Worm (Caenorhabditis elegans) whole organism, L1 larva: ENCODE results near the gene srx-8.

Experiments
- C04F5.9 ChIP-seq: sonication (generic microtip); optimal IDR thresholded peaks from 2 replicates; lab custom pipeline; 2016; ENCODE audit warnings: missing genetic modification characterization, missing compliant biosample characterization
- Y116A8C.19 ChIP-seq: sonication (generic microtip); optimal IDR thresholded peaks from 2 replicates; lab custom pipeline; 2016; ENCODE audit warnings: missing compliant biosample characterization, missing genetic modification characterization, borderline replicate concordance
- aha-1 ChIP-seq: fragments of 150-350 bp; optimal IDR thresholded peaks from 2 replicates; lab custom pipeline; 2014; ENCODE audit warnings: missing biosample characterization, missing genetic modification characterization
- aly-2 ChIP-seq: fragments of 150-350 bp; optimal IDR thresholded peaks from 2 replicates; lab custom pipeline; 2014; ENCODE audit warnings: missing biosample characterization, missing genetic modification characterization
- ceh-63 ChIP-seq: fragments of 200-800 bp; sonication (Bioruptor generic); optimal IDR thresholded peaks from 2 replicates; lab custom pipeline; 2018; ENCODE audit warnings: mild to moderate bottlenecking, missing genetic modification characterization, missing compliant biosample characterization
- ceh-88 ChIP-seq: fragments of 200-800 bp; sonication (Bioruptor generic); IDR thresholded peaks from 2 replicates; pipeline ENCODE4 v1.3.6; 2022; ENCODE audit warnings: missing genetic modification characterization, missing compliant biosample characterization
- ceh-90 ChIP-seq: sonication (generic microtip); optimal IDR thresholded peaks from 2 replicates; lab custom pipeline; 2016; ENCODE audit warnings: missing genetic modification characterization, missing compliant biosample characterization
- dpl-1 ChIP-seq, 3 experiments: fragments of 150-350 bp in 2 of 3; sonication (generic microtip) in 1 of 3; optimal IDR thresholded peaks; 2 replicates each; lab custom pipeline; 2014 to 2017; ENCODE audit warnings: missing biosample characterization in 3 of 3, missing genetic modification characterization in 3 of 3, missing genetic modification reagents in 3 of 3
- egl-13 ChIP-seq: sonication (generic microtip); optimal IDR thresholded peaks from 2 replicates; lab custom pipeline; 2016; ENCODE audit warnings: missing genotype, missing genetic modification reagents, missing genetic modification characterization, missing compliant biosample characterization
- elt-2 ChIP-seq: sonication (generic microtip); optimal IDR thresholded peaks from 2 replicates; lab custom pipeline; 2016; ENCODE audit warnings: missing genetic modification characterization, mild to moderate bottlenecking, inconsistent platforms, missing compliant biosample characterization, missing genetic modification reagents
- fkh-10 ChIP-seq: sonication (generic microtip); optimal IDR thresholded peaks from 2 replicates; lab custom pipeline; 2017; ENCODE audit warnings: missing biosample characterization, missing genetic modification reagents, missing genetic modification characterization
- fkh-4 ChIP-seq: sonication (generic microtip); optimal IDR thresholded peaks from 2 replicates; lab custom pipeline; 2016; ENCODE audit warnings: missing compliant biosample characterization, missing genetic modification characterization, borderline replicate concordance
- fkh-8 ChIP-seq: sonication (generic microtip); optimal IDR thresholded peaks from 2 replicates; lab custom pipeline; 2016; ENCODE audit warnings: mild to moderate bottlenecking, missing genetic modification characterization, missing compliant biosample characterization
- fos-1 ChIP-seq: fragments of 150-350 bp; optimal IDR thresholded peaks from 2 replicates; lab custom pipeline; 2014; ENCODE audit warnings: missing biosample characterization, missing genetic modification characterization
- hpl-2 ChIP-seq: fragments of 150-350 bp; optimal IDR thresholded peaks from 2 replicates; lab custom pipeline; 2014; ENCODE audit warnings: missing biosample characterization, missing genetic modification reagents, missing genetic modification characterization
- irx-1 ChIP-seq: sonication (generic microtip); optimal IDR thresholded peaks from 2 replicates; lab custom pipeline; 2016; ENCODE audit warnings: missing genetic modification characterization, missing compliant biosample characterization
- lin-13 ChIP-seq: fragments of 150-350 bp; optimal IDR thresholded peaks from 2 replicates; lab custom pipeline; 2014; ENCODE audit warnings: missing biosample characterization, missing genetic modification reagents, missing genetic modification characterization
- lin-35 ChIP-seq, 2 experiments: fragments of 150-350 bp; optimal IDR thresholded peaks; 2 replicates each; lab custom pipeline; 2014; ENCODE audit warnings: missing biosample characterization in 2 of 2, missing genetic modification characterization in 2 of 2, missing genetic modification reagents in 2 of 2
- lir-3 ChIP-seq: sonication (generic microtip); optimal IDR thresholded peaks from 2 replicates; lab custom pipeline; 2016; ENCODE audit warnings: mild to moderate bottlenecking, missing genetic modification characterization, moderate library complexity, missing compliant biosample characterization; ENCODE audit not compliant: poor library complexity
- lsy-2 ChIP-seq, 2 experiments: fragments of 150-350 bp; optimal IDR thresholded peaks; 2 replicates each; lab custom pipeline; 2014; ENCODE audit warnings: missing biosample characterization in 2 of 2, missing genetic modification characterization in 2 of 2
- mab-9 ChIP-seq: fragments of 200-800 bp; sonication (Bioruptor generic); IDR thresholded peaks from 2 replicates; pipeline ENCODE4 v1.3.6; 2022; ENCODE audit warnings: missing genetic modification reagents, missing genetic modification characterization, missing compliant biosample characterization
- mep-1 ChIP-seq: fragments of 150-350 bp; optimal IDR thresholded peaks from 2 replicates; lab custom pipeline; 2014; ENCODE audit warnings: missing biosample characterization, missing genetic modification characterization
- nhr-19 ChIP-seq: fragments of 200-800 bp; sonication (Bioruptor generic); conservative IDR thresholded peaks from 2 replicates; pipeline ENCODE4 v1.3.6; 2022; ENCODE audit warnings: missing genetic modification characterization, missing compliant biosample characterization
- nhr-20 ChIP-seq: sonication (generic microtip); optimal IDR thresholded peaks from 2 replicates; lab custom pipeline; 2016; ENCODE audit warnings: mild to moderate bottlenecking, missing genetic modification characterization, missing compliant biosample characterization
- nhr-237 ChIP-seq: fragments of 150-350 bp; optimal IDR thresholded peaks from 2 replicates; lab custom pipeline; 2014; ENCODE audit warnings: missing biosample characterization, missing genetic modification characterization
- nhr-84 ChIP-seq: sonication (generic microtip); optimal IDR thresholded peaks from 2 replicates; lab custom pipeline; 2017; ENCODE audit warnings: missing biosample characterization, missing genetic modification characterization
- nhr-85 ChIP-seq: sonication (generic microtip); peaks from one replicate; lab custom pipeline; 2016; ENCODE audit warnings: missing genetic modification characterization, inconsistent platforms, missing compliant biosample characterization
- pag-3 ChIP-seq: sonication (generic microtip); optimal IDR thresholded peaks from 2 replicates; lab custom pipeline; 2017; ENCODE audit warnings: missing genetic modification characterization, mild to moderate bottlenecking, missing compliant biosample characterization, antibody characterized with exemption, borderline replicate concordance; ENCODE audit not compliant: insufficient read depth
- pax-3 ChIP-seq: fragments of 200-800 bp; sonication (Bioruptor generic); optimal IDR thresholded peaks from 2 replicates; lab custom pipeline; 2018; ENCODE audit warnings: mild to moderate bottlenecking, missing genetic modification characterization, moderate library complexity, missing compliant biosample characterization
- skn-1 ChIP-seq: fragments of 150-350 bp; optimal IDR thresholded peaks from 2 replicates; lab custom pipeline; 2014; ENCODE audit warnings: missing biosample characterization, missing genetic modification characterization
- snu-23 ChIP-seq: sonication (generic microtip); optimal IDR thresholded peaks from 2 replicates; lab custom pipeline; 2016; ENCODE audit warnings: missing genetic modification characterization, missing compliant biosample characterization
- swsn-7 ChIP-seq: sonication (generic microtip); optimal IDR thresholded peaks from 2 replicates; lab custom pipeline; 2016; ENCODE audit warnings: missing genetic modification characterization, missing compliant biosample characterization
- unc-30 ChIP-seq: sonication (generic microtip); optimal IDR thresholded peaks from 2 replicates; lab custom pipeline; 2017; ENCODE audit warnings: missing biosample characterization, missing genetic modification characterization
- unc-86 ChIP-seq: sonication (generic microtip); optimal IDR thresholded peaks from 2 replicates; lab custom pipeline; 2016; ENCODE audit warnings: missing genetic modification characterization, missing compliant biosample characterization
- unc-98 ChIP-seq: fragments of 200-800 bp; sonication (Bioruptor generic); IDR thresholded peaks from 2 replicates; pipeline ENCODE4 v1.3.6; 2022; ENCODE audit warnings: missing genetic modification characterization, missing compliant biosample characterization
- xbp-1 ChIP-seq: sonication (generic microtip); optimal IDR thresholded peaks from 2 replicates; lab custom pipeline; 2016; ENCODE audit warnings: missing genetic modification characterization, missing compliant biosample characterization
- zag-1 ChIP-seq: fragments of 150-350 bp; optimal IDR thresholded peaks from 2 replicates; lab custom pipeline; 2014; ENCODE audit warnings: missing biosample characterization, missing genetic modification characterization

Gene srx-8

ce11 chrV:574639-575038 lies 18.7 kb upstream of the srx-8 start, which contains the start of gene C14C6.13:
TSS of gene C14C6.13 (minus strand) at chrV:574739.
- TF ChIP-seq nhr-85 (tag; lab: Kevin White, UChicago) (no peak), ceh-88 (GFP tag; lab: Robert Waterston, UW) (no peak), unc-98 (GFP tag; lab: Robert Waterston, UW) (no peak), swsn-7 (tag; lab: Kevin White, UChicago) (no peak)

- TF ChIP-seq fos-1 (tag; lab: Kevin White, UChicago) = no peak
- no peak for TF ChIP-seq egl-13
- TF ChIP-seq snu-23 (GFP tag; lab: Kevin White, UChicago) = no peak
- no peak for TF ChIP-seq Y116A8C.19
- TF ChIP-seq fkh-10 (GFP tag; lab: Kevin White, UChicago) = no peak
- TF ChIP-seq unc-86 (tag; lab: Kevin White, UChicago) = no peak
- TF ChIP-seq fkh-8 (tag; lab: Kevin White, UChicago) = no peak
- no peak for TF ChIP-seq aha-1 (tag; lab: Kevin White, UChicago)
- TF ChIP-seq unc-30 (tag; lab: Kevin White, UChicago) = no peak
- no peak for TF ChIP-seq lin-13
- no peak for TF ChIP-seq nhr-84 (tag; lab: Kevin White, UChicago)
- no peak for TF ChIP-seq irx-1
- TF ChIP-seq lsy-2 (tag; optimal IDR thresholded peaks at IDR 0.05; lab: Kevin White, UChicago) = no peak
- no peak for TF ChIP-seq nhr-19 (GFP tag; lab: Robert Waterston, UW)
- TF ChIP-seq lin-35 (GFP tag; optimal IDR thresholded peaks at IDR 0.05; lab: Kevin White, UChicago) = no peak
- no peak for TF ChIP-seq hpl-2 (GFP tag; lab: Kevin White, UChicago)
- TF ChIP-seq lir-3 (tag; lab: Kevin White, UChicago) = no peak
- TF ChIP-seq C04F5.9 (tag; lab: Kevin White, UChicago) = no peak
- no peak for TF ChIP-seq nhr-85 (tag; lab: Kevin White, UChicago)
- no peak for TF ChIP-seq nhr-20 (tag; lab: Kevin White, UChicago)
Observed at ce11 chrV:568105-568504, 12.2 kb upstream of the srx-8 start, which contains the start of gene sri-72. TSS of gene sri-72 (minus strand) at chrV:568205.

ce11 chrV:565984-566383 lies 10.0 kb upstream of the srx-8 start, which contains the start of gene sri-73:
TSS of gene sri-73 (minus strand) at chrV:566084.
- TF ChIP-seq pag-3 (tag; lab: Kevin White, UChicago) = no peak
- TF ChIP-seq skn-1 (tag; lab: Kevin White, UChicago) = no peak
- TF ChIP-seq, all 84 proteins: peak for 0

- TF ChIP-seq dpl-1 (GFP tag; optimal IDR thresholded peaks at IDR 0.05; lab: Kevin White, UChicago) (no peak), mep-1 (no peak), snu-23 (GFP tag; lab: Kevin White, UChicago) (no peak), xbp-1 (tag; lab: Kevin White, UChicago) (no peak), aly-2 (tag; lab: Kevin White, UChicago) (no peak), mab-9 (GFP tag; lab: Robert Waterston, UW) (no peak), swsn-7 (tag; lab: Kevin White, UChicago) (no peak), elt-2 (tag; lab: Kevin White, UChicago) (no peak), nhr-20 (tag; lab: Kevin White, UChicago) (no peak), fkh-4 (tag; lab: Kevin White, UChicago) (no peak), fkh-8 (tag; lab: Kevin White, UChicago) (no peak), unc-86 (tag; lab: Kevin White, UChicago) (no peak), pax-3 (tag; lab: Kevin White, UChicago) (no peak), ceh-90 (tag; lab: Kevin White, UChicago) (no peak), zag-1 (tag; lab: Kevin White, UChicago) (no peak), nhr-237 (no peak), ceh-63 (GFP tag; lab: Kevin White, UChicago) (no peak), egl-13 (no peak), lir-3 (tag; lab: Kevin White, UChicago) (no peak)
Observed at ce11 chrV:562834-563233, 6.9 kb upstream of the srx-8 start, which contains the start of gene C14C6.2. TSS of gene C14C6.2 (plus strand) at chrV:563134.
